Worm (Caenorhabditis elegans) whole organism, L4/young adult: Measurements from ENCODE around the gene Y37E11AL.2.

Experiments
- W03F9.2 ChIP-seq: fragments of 150-350 bp; optimal IDR thresholded peaks from 2 replicates; lab custom pipeline; 2014; ENCODE audit warnings: missing biosample characterization, missing genetic modification characterization
- dao-5 ChIP-seq: sonication (generic microtip); optimal IDR thresholded peaks from 2 replicates; lab custom pipeline; 2016; ENCODE audit warnings: missing genotype, missing genetic modification characterization, moderate library complexity, missing compliant biosample characterization
- him-1 ChIP-seq: sonication (generic microtip); optimal IDR thresholded peaks from 2 replicates; lab custom pipeline; 2016; ENCODE audit warnings: missing genotype, missing genetic modification reagents, missing genetic modification characterization, missing compliant biosample characterization

ce11 chrIV:3668603-3669002 is 29.7 kb upstream of the Y37E11AL.2 start, which contains the start of gene fmil-1:
- no peak for TF ChIP-seq him-1
- no peak for TF ChIP-seq W03F9.2 (tag; lab: Kevin White, UChicago)
- TF ChIP-seq dao-5, result no peak
